Fruit fly (Drosophila melanogaster) whole organism, adult: ENCODE results near the gene CG15892.

Experiments
- CG11617 ChIP-seq: fragments of 200-800 bp; sonication (Bioruptor generic); optimal IDR thresholded peaks from 2 replicates; lab custom pipeline; 2017; ENCODE audit warnings: mild to moderate bottlenecking, missing biosample characterization, missing genetic modification reagents, missing genetic modification characterization
- CG12768 ChIP-seq: fragments of 200-800 bp; sonication (Bioruptor generic); optimal IDR thresholded peaks from 2 replicates; lab custom pipeline; 2017; ENCODE audit warnings: missing biosample characterization, missing genetic modification characterization, mild to moderate bottlenecking, moderate library complexity, missing genetic modification reagents
- CG14711 ChIP-seq: fragments of 200-800 bp; sonication (Bioruptor generic); optimal IDR thresholded peaks from 2 replicates; lab custom pipeline; 2018; ENCODE audit warnings: missing biosample characterization, mild to moderate bottlenecking, missing genetic modification characterization, moderate library complexity
- CG1620 ChIP-seq: fragments of 200-800 bp; sonication (Bioruptor generic); optimal IDR thresholded peaks from 2 replicates; lab custom pipeline; 2016; ENCODE audit warnings: missing biosample characterization, missing genetic modification characterization
- CG33017 ChIP-seq: fragments of 200-800 bp; sonication (Bioruptor generic); optimal IDR thresholded peaks from 2 replicates; lab custom pipeline; 2018; ENCODE audit warnings: missing biosample characterization, mild to moderate bottlenecking, missing genetic modification characterization, moderate library complexity
- CG5204 ChIP-seq: fragments of 200-800 bp; sonication (Bioruptor generic); optimal IDR thresholded peaks from 2 replicates; lab custom pipeline; 2016; ENCODE audit warnings: missing biosample characterization, missing genetic modification characterization
- CG7045 ChIP-seq: fragments of 200-800 bp; sonication (Bioruptor generic); optimal IDR thresholded peaks from 2 replicates; lab custom pipeline; 2017; ENCODE audit warnings: missing biosample characterization, mild to moderate bottlenecking, missing genetic modification characterization
- CG7101 ChIP-seq: fragments of 200-800 bp; sonication (Bioruptor generic); optimal IDR thresholded peaks from 2 replicates; lab custom pipeline; 2018; ENCODE audit warnings: missing biosample characterization, mild to moderate bottlenecking, missing genetic modification characterization, moderate library complexity
- Clk ChIP-seq: fragments of 200-800 bp; sonication (Bioruptor generic); optimal IDR thresholded peaks from 2 replicates; lab custom pipeline; 2017; ENCODE audit warnings: missing biosample characterization, missing genetic modification characterization
- Crg-1 ChIP-seq: fragments of 200-800 bp; sonication (Bioruptor generic); optimal IDR thresholded peaks from 2 replicates; lab custom pipeline; 2016; ENCODE audit warnings: missing biosample characterization, missing genetic modification characterization
- Hr96 ChIP-seq: fragments of 200-800 bp; sonication (Bioruptor generic); optimal IDR thresholded peaks from 2 replicates; lab custom pipeline; 2016; ENCODE audit warnings: missing biosample characterization, missing genetic modification characterization
- Mnt ChIP-seq: fragments of 200-800 bp; sonication (Bioruptor generic); optimal IDR thresholded peaks from 2 replicates; lab custom pipeline; 2016; ENCODE audit warnings: missing biosample characterization, mild to moderate bottlenecking, missing genetic modification characterization
- bab1 ChIP-seq: fragments of 200-800 bp; sonication (Bioruptor generic); optimal IDR thresholded peaks from 3 replicates; lab custom pipeline; 2019; ENCODE audit warnings: missing biosample characterization, mild to moderate bottlenecking, missing genetic modification characterization, moderate library complexity
- cic ChIP-seq: fragments of 200-800 bp; sonication (Bioruptor generic); optimal IDR thresholded peaks from 2 replicates; lab custom pipeline; 2017; ENCODE audit warnings: missing biosample characterization, mild to moderate bottlenecking, missing genetic modification characterization, moderate library complexity
- cnc ChIP-seq, 2 experiments: fragments of >200 bp; optimal IDR thresholded peaks; 2 replicates each; lab custom pipeline; 2017
- kay ChIP-seq: fragments of 200-800 bp; sonication (Bioruptor generic); peaks from one replicate; lab custom pipeline; 2016; ENCODE audit warnings: missing biosample characterization, missing genetic modification characterization, borderline replicate concordance
- ovo ChIP-seq: fragments of 200-800 bp; sonication (Bioruptor generic); optimal IDR thresholded peaks from 2 replicates; lab custom pipeline; 2016; ENCODE audit warnings: missing biosample characterization, missing genetic modification characterization
- pad ChIP-seq: fragments of 200-800 bp; sonication (Bioruptor generic); optimal IDR thresholded peaks from 3 replicates; lab custom pipeline; 2017; ENCODE audit warnings: missing biosample characterization, missing genetic modification characterization, mild to moderate bottlenecking, moderate library complexity, missing genetic modification reagents
- tj ChIP-seq: fragments of 200-800 bp; sonication (Bioruptor generic); optimal IDR thresholded peaks from 3 replicates; lab custom pipeline; 2017; ENCODE audit warnings: missing biosample characterization, mild to moderate bottlenecking, missing genetic modification characterization, moderate library complexity
- toe ChIP-seq: fragments of 200-800 bp; sonication (Bioruptor generic); optimal IDR thresholded peaks from 2 replicates; lab custom pipeline; 2016; ENCODE audit warnings: missing biosample characterization, missing genetic modification characterization

Gene CG15892

DNA sequence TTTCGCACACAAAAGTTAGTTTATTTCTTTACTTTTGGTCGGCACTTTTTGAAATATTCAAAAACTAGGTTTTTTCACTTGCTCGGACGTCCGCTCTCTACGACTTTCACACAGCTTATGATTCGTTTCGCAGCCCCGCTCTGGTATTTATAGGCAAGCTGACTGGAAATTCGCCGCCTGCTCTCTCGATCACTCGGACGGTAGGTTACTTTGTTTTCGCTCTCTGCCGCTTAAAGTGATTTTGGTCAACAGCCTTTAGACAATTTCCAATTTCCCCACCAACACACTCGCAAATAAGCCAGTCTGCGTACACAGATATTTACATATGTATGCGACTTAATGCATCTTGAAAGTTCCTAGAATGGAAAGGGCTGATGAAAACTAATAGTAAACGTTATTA is 10.7 kb downstream of the CG15892 start, which contains the start of gene CG11700:
Gene CG11700, minus strand, starts transcription at position 106 of the 400 bp plus-strand sequence.
- TF ChIP-seq tj (GFP tag; lab: Kevin White, UChicago) (peak; percentile 11), Crg-1 (GFP tag; lab: Kevin White, UChicago) (no peak), CG11617 (GFP tag; lab: Kevin White, UChicago) (no peak), cnc (optimal IDR thresholded peaks at IDR 0.05; lab: Kevin White, UChicago) (no peak), CG7101 (tag; lab: Kevin White, UChicago) (no peak), CG12768 (GFP tag; lab: Kevin White, UChicago) (no peak), bab1 (GFP tag; lab: Kevin White, UChicago) (peak; percentile 24), CG14711 (tag; lab: Kevin White, UChicago) (no peak)

DNA sequence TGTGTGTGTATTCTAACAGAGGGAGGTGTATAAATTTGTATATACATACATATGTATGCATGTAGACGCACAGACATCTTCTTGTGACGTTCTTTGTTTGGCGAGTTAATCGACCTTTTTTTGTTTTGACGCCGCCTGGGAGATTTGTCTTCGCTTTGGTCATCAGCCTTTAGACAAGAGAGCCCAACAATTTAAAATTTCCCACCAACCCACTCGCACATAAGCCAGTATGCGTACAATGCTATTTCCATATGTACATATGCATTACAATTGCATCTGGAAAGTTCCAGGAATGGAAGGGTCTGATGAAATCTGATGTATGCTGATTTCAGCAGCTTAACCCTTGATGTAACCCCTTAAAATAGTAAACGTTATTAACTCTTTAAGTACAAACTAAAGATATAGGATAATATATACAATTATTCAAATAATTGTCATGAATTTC is 14.5 kb downstream of the CG15892 start, which contains the start of gene Ubi-p5E:
Gene Ubi-p5E, minus strand, starts transcription at position 19 of the 445 bp plus-strand sequence.
- TF ChIP-seq CG11617 (GFP tag; lab: Kevin White, UChicago): no peak
- TF ChIP-seq tj (GFP tag; lab: Kevin White, UChicago): peak; percentile 71

DNA sequence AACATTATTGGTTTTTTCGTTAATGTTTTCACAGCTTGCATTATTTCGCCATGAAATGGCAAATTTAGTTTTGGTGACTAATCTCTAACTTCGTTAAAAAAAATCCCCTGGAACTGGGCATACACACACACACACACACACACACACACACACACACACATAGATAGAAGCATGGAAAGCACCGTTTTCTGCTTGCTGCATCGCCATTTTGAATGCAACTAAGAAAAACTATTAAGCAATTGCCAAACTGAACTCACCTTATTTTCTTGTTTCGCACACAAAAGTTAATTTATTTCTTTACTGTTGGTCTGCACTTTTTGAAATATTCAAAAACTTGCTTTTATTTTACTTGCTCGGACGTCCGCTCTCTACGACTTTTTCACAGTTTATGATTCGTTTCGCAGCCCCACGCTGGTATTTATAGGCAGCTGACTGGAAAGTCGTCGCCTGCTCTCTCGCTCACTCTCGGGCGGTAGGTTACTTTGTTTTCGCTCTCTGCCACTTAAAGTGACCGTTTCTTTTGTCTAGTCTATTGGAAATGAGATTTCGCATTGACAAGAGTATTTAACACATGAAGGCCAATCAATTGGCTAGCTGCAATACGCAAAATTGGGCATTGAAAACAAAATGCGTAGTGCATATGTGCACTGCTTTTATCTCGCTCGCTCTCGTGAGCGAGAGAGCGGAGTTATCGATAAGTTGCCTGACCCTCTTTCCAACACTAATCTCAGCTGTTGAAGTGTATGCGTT is 15.1 kb downstream of the CG15892 start:
- TF ChIP-seq tj (GFP tag; lab: Kevin White, UChicago): peak; percentile 41
- TF ChIP-seq CG11617 (GFP tag; lab: Kevin White, UChicago): peak; percentile 38
- TF ChIP-seq Hr96: peak; percentile 42
- TF ChIP-seq bab1 (GFP tag; lab: Kevin White, UChicago): peak; percentile 55
- peak; percentile 65 for TF ChIP-seq pad (GFP tag; lab: Kevin White, UChicago)
- TF ChIP-seq CG33017: peak; percentile 34
- TF ChIP-seq cic (GFP tag; lab: Kevin White, UChicago): peak; percentile 32
- peak; percentile 0 for TF ChIP-seq CG12768 (GFP tag; lab: Kevin White, UChicago)
- peak; percentile 67 for TF ChIP-seq CG7101 (tag; lab: Kevin White, UChicago)
- no peak for TF ChIP-seq CG5204 (GFP tag; lab: Kevin White, UChicago)
- no peak for TF ChIP-seq CG7045 (GFP tag; lab: Kevin White, UChicago)
- no peak for TF ChIP-seq toe (GFP tag; lab: Kevin White, UChicago)
- peak; percentile 49 for TF ChIP-seq CG1620 (GFP tag; lab: Kevin White, UChicago)
- TF ChIP-seq ovo (GFP tag; lab: Kevin White, UChicago): peak; percentile 56
- TF ChIP-seq Mnt (GFP tag; lab: Kevin White, UChicago): peak; percentile 66
- peak; percentile 20 for TF ChIP-seq Crg-1 (GFP tag; lab: Kevin White, UChicago)

DNA sequence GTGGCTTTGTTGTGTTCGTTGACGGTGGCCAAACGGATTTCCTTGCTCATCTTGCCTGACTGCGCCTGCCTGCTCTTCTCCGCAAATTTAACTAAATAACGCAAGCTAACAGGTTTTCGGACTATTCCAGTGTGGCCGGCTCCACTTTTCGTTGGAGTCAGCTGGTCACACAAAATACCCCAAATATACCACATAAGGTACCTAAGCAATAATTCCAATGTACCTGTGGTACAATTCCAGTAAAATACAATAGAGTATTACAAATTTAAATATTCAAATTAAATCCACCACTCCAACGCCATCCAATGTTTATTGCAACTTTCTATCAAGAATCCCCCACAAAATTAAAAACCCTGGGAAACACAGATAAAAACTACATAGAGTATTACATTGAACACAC is 17.6 kb downstream of the CG15892 start, which contains the start of gene CG3566:
Gene CG3566, minus strand, starts transcription at position 135 of the 400 bp plus-strand sequence.
- peak; percentile 55 for TF ChIP-seq kay (GFP tag; lab: Kevin White, UChicago)
- TF ChIP-seq toe (GFP tag; lab: Kevin White, UChicago): no peak
- peak; percentile 3 for TF ChIP-seq CG14711 (tag; lab: Kevin White, UChicago)
- TF ChIP-seq CG1620 (GFP tag; lab: Kevin White, UChicago): no peak
- TF ChIP-seq cnc (optimal IDR thresholded peaks at IDR 0.05; lab: Kevin White, UChicago): no peak
- no peak for TF ChIP-seq CG12768 (GFP tag; lab: Kevin White, UChicago)
- TF ChIP-seq Clk (GFP tag; lab: Kevin White, UChicago): no peak
- peak; percentile 47 for TF ChIP-seq bab1 (GFP tag; lab: Kevin White, UChicago)
- TF ChIP-seq cic (GFP tag; lab: Kevin White, UChicago): no peak
- no peak for TF ChIP-seq CG33017
- no peak for TF ChIP-seq Hr96
- no peak for TF ChIP-seq Crg-1 (GFP tag; lab: Kevin White, UChicago)
- peak; percentile 17 for TF ChIP-seq tj (GFP tag; lab: Kevin White, UChicago)
- TF ChIP-seq ovo (GFP tag; lab: Kevin White, UChicago): peak; percentile 11
- peak; percentile 48 for TF ChIP-seq Mnt (GFP tag; lab: Kevin White, UChicago)
- TF ChIP-seq CG5204 (GFP tag; lab: Kevin White, UChicago): no peak

DNA sequence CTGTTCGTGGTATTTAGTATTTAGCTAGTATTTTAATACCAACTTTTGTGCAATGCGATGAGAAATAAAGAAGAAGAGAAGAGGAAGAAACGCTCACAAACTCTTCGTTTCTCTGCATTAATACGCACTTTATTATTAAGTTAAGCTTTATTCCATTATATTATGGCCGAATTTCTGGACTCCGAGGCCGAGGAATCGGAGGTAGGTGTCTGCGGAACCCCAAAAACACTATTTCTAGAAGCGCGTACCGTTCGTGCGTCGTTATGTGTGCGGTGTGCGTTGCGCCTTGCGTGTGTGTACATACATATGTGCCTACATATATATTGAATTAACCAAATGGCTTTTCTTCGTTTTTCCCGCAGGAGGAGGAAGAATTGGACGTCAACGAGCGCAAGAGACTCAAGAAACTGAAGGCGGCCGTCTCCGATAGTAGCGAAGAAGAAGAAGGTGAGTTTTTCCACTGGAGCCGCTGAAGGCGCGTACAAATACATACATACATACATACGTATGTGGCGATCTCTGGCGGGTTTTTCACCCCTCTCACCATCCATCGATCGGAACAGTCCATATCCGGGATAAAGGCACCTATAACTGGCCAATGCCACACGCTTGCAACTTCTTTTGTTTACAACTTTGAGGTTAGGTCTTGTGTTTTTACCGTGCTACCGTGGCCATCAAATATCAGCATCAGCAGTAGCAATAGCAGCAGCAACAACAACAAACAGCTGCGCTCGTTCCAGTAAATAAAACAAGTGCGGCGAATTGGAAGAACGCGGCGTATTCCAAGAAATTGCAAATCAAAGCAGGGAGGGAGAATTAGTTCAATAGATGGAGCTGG is 26.2 kb downstream of the CG15892 start, which contains the start of gene Spt6:
Gene Spt6, plus strand, starts transcription at position 53 of the 838 bp plus-strand sequence.
- TF ChIP-seq pad (GFP tag; lab: Kevin White, UChicago) (no peak), tj (GFP tag; lab: Kevin White, UChicago) (peak; percentile 87)

DNA sequence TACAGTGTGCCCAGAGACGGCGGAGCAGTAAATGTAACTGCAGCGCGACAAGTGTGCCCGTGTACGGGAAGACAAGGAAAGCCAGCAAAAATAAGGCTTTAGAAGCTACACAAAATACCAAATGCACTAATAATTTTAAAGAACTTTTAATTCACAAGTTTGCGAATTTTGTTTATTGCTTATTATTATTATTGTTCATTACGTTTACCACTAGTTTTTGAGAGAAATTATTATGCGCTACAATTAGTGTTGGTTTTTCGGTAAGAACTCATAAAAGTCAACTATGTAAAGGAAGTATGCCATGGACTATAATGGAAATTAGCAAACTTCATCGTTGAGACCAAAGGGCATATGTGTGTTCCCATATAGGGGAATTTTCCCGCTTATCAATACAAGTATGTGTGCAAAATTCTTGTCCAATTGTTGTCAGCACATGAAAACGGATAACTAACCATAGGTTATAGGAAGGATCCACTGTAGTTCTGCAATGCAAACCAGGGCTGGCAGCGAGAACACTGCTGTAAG is 26.9 kb downstream of the CG15892 start, which contains the start of gene schlank:
Gene schlank, minus strand, starts transcription at position 42 of the 525 bp plus-strand sequence.
- TF ChIP-seq CG11617 (GFP tag; lab: Kevin White, UChicago): peak; percentile 44
- TF ChIP-seq ovo (GFP tag; lab: Kevin White, UChicago): peak; percentile 30
- peak; percentile 33 for TF ChIP-seq CG1620 (GFP tag; lab: Kevin White, UChicago)
- TF ChIP-seq toe (GFP tag; lab: Kevin White, UChicago): peak; percentile 67
- no peak for TF ChIP-seq cic (GFP tag; lab: Kevin White, UChicago)
- TF ChIP-seq Clk (GFP tag; lab: Kevin White, UChicago): no peak
- TF ChIP-seq CG5204 (GFP tag; lab: Kevin White, UChicago): no peak
- no peak for TF ChIP-seq kay (GFP tag; lab: Kevin White, UChicago)
- no peak for TF ChIP-seq bab1 (GFP tag; lab: Kevin White, UChicago)
- no peak for TF ChIP-seq tj (GFP tag; lab: Kevin White, UChicago)
- peak; percentile 46 for TF ChIP-seq CG7101 (tag; lab: Kevin White, UChicago)
- TF ChIP-seq CG33017: no peak
- no peak for TF ChIP-seq Mnt (GFP tag; lab: Kevin White, UChicago)
- no peak for TF ChIP-seq cnc (optimal IDR thresholded peaks at IDR 0.05; lab: Kevin White, UChicago)
- peak; percentile 25 for TF ChIP-seq pad (GFP tag; lab: Kevin White, UChicago)
- TF ChIP-seq CG12768 (GFP tag; lab: Kevin White, UChicago): peak; percentile 36
- peak; percentile 43 for TF ChIP-seq Crg-1 (GFP tag; lab: Kevin White, UChicago)
- TF ChIP-seq CG7045 (GFP tag; lab: Kevin White, UChicago): no peak
- TF ChIP-seq Hr96: no peak
- TF ChIP-seq CG14711 (tag; lab: Kevin White, UChicago): no peak
